Worm (Caenorhabditis elegans): ENCODE measurements around the gene R03H10.6.

The R03H10.6 gene

ce11 chrII:4173398-4173797 lies at the start of gene R03H10.6:
R03H10.6 (minus strand) TSS chrII:4173498.
- TF ChIP-seq set-16 (GFP tag; IDR thresholded peaks at IDR 0.05) (no peak), aha-1 (tag) (peak; percentile 82)

- TF ChIP-seq aha-1 (tag) (peak; percentile 77), unc-62 (GFP tag; optimal IDR thresholded peaks at IDR 0.05 in 1 of 2) (peak in 1 of 2 experiments; percentile 92), unc-62 (tag; optimal IDR thresholded peaks at IDR 0.05) (no peak), nhr-6 (tag; optimal IDR thresholded peaks at IDR 0.05) (no peak), ces-1 (GFP tag; optimal IDR thresholded peaks at IDR 0.05) (no peak), mdt-29 (GFP tag; IDR thresholded peaks at IDR 0.05) (no peak), dmd-9 (GFP tag; IDR thresholded peaks at IDR 0.05) (no peak)
These were observed 49.7 kb upstream of the R03H10.6 start, which contains the start of gene C16A11.5 for ce11 chrII:4222983-4223382. C16A11.5 (plus strand) TSS chrII:4223305.

ce11 chrII:4222469-4222868 lies 49.2 kb upstream of the R03H10.6 start:
- peak; percentile 59 for TF ChIP-seq F49E8.2 (tag; optimal IDR thresholded peaks at IDR 0.05; ENCODE audit: borderline replicate concordance)
- no peak for TF ChIP-seq nhr-10 (tag; optimal IDR thresholded peaks at IDR 0.05)

ce11 chrII:4219062-4219461 lies 45.8 kb upstream of the R03H10.6 start, which contains the start of gene F31D5.1:
F31D5.1 (plus strand) TSS chrII:4219362.
- TF ChIP-seq ceh-20 (GFP tag; IDR thresholded peaks at IDR 0.05) (no peak), fkh-10 (GFP tag; optimal IDR thresholded peaks at IDR 0.05) (no peak), dmd-6 (GFP tag; IDR thresholded peaks at IDR 0.05) (no peak), hlh-11 (tag; optimal IDR thresholded peaks at IDR 0.05) (no peak), lin-29 (GFP tag; IDR thresholded peaks at IDR 0.05) (no peak), nhr-237 (tag; optimal IDR thresholded peaks at IDR 0.05) (no peak), rbr-2 (tag; optimal IDR thresholded peaks at IDR 0.05) (no peak), lin-38 (GFP tag; IDR thresholded peaks at IDR 0.05) (no peak), R02D3.7 (tag; optimal IDR thresholded peaks at IDR 0.05) (no peak), tra-1 (GFP tag; IDR thresholded peaks at IDR 0.05) (no peak), lin-15B (tag; optimal IDR thresholded peaks at IDR 0.05) (no peak), T26A8.4 (GFP tag; IDR thresholded peaks at IDR 0.05) (no peak), mxl-2 (GFP tag; conservative IDR thresholded peaks at IDR 0.05) (no peak), vab-7 (GFP tag; IDR thresholded peaks at IDR 0.05) (no peak), madf-5 (GFP tag; IDR thresholded peaks at IDR 0.05) (no peak), lin-1 (GFP tag; IDR thresholded peaks at IDR 0.05) (no peak), dmd-9 (GFP tag; IDR thresholded peaks at IDR 0.05) (no peak), nhr-25 (tag; optimal IDR thresholded peaks at IDR 0.05; ENCODE audit: borderline replicate concordance, insufficient read depth) (no peak)

ce11 chrII:4215318-4215717 lies 42.0 kb upstream of the R03H10.6 start, which contains the start of gene F31D5.2:
F31D5.2 (plus strand) TSS chrII:4215618.
- TF ChIP-seq unc-62 (GFP tag; optimal IDR thresholded peaks at IDR 0.05 in 1 of 2) (peak in 1 of 2 experiments; percentile 27), unc-62 (tag; optimal IDR thresholded peaks at IDR 0.05) (no peak), D1046.2 (GFP tag; IDR thresholded peaks at IDR 0.05) (no peak), nhr-42 (GFP tag; IDR thresholded peaks at IDR 0.05) (no peak), skn-1 (tag; optimal IDR thresholded peaks at IDR 0.05) (no peak), ceh-32 (tag; optimal IDR thresholded peaks at IDR 0.05; ENCODE audit: poor library complexity) (no peak)

- TF ChIP-seq zip-11 (GFP tag; IDR thresholded peaks at IDR 0.05) = no peak
- no peak for TF ChIP-seq lir-3 (tag; optimal IDR thresholded peaks at IDR 0.05)
- no peak for TF ChIP-seq unc-130 (GFP tag; optimal IDR thresholded peaks at IDR 0.05)
- no peak for TF ChIP-seq F10B5.3 (tag; optimal IDR thresholded peaks at IDR 0.05)
- no peak for TF ChIP-seq nhr-6 (tag; optimal IDR thresholded peaks at IDR 0.05)
- TF ChIP-seq T20F7.1 (GFP tag; optimal IDR thresholded peaks at IDR 0.05) = no peak
- no peak for TF ChIP-seq ceh-44 (GFP tag; IDR thresholded peaks at IDR 0.05)
- no peak for TF ChIP-seq vab-7 (GFP tag; IDR thresholded peaks at IDR 0.05)
- no peak for TF ChIP-seq snpc-4 (tag; optimal IDR thresholded peaks at IDR 0.05)
- TF ChIP-seq tag-97 (GFP tag; IDR thresholded peaks at IDR 0.05) = no peak
- no peak for TF ChIP-seq egl-43 (GFP tag; IDR thresholded peaks at IDR 0.05)
- no peak for TF ChIP-seq Y75B8A.6 (GFP tag; IDR thresholded peaks at IDR 0.05)
- TF ChIP-seq nhr-42 (GFP tag; IDR thresholded peaks at IDR 0.05) = no peak
- TF ChIP-seq F26F4.8 (GFP tag; conservative IDR thresholded peaks at IDR 0.05) = no peak
- TF ChIP-seq hmg-1.1 (GFP tag; IDR thresholded peaks at IDR 0.05) = no peak
- TF ChIP-seq nhr-11 (tag; optimal IDR thresholded peaks at IDR 0.05) = no peak
- TF ChIP-seq ceh-32 (tag; optimal IDR thresholded peaks at IDR 0.05; ENCODE audit: poor library complexity) = no peak
- TF ChIP-seq dmd-9 (GFP tag; IDR thresholded peaks at IDR 0.05) = no peak
These were observed 37.8 kb upstream of the R03H10.6 start, which contains the start of gene F31D5.7 for ce11 chrII:4211113-4211512. F31D5.7 (plus strand) TSS chrII:4211413.
